Fruit fly (Drosophila melanogaster): ENCODE measurements around the gene Myt1.

The Myt1 gene

DNA sequence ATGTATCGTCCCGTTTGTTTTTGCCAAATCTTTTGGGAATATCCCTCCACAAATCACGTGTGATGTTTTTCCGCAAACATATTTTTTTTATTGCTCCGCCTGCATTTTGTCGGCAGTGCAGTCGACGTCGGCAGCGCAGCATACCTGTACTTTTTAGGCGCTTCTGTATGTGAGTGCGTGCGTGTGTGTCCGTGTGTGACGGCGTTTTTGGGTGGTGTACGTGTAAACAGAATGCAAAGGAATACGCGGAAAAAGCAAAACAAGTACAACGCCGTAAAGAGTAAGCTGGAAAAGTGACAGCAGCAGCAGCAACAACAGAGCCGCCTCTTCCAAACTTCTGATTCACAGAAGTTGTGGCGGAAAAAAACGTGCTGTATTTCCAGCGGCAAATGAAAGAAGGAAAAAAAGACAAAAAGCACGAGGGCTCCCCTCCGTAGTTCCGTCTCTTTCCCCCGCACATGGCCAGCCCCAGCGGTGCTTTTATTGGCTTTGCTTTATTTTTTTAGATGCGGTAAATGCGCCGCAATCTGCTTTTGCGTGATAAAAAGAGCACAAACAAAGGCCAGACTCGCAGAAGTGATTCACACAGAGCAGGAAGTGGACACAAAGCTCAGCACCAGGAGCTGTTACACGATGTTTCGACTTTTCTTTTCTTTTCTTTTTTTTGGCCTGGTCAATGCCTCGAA lies 9.1 kb downstream of the Myt1 start (continued):
- TF ChIP-seq CG11398 (GFP tag; optimal IDR thresholded peaks at IDR 0.05) (no peak), esg (GFP tag; conservative IDR thresholded peaks at IDR 0.05) (no peak), CG10462 (GFP tag; optimal IDR thresholded peaks at IDR 0.05) (no peak), Rfx (GFP tag; IDR thresholded peaks at IDR 0.05) (no peak), CG6683 (GFP tag; optimal IDR thresholded peaks at IDR 0.05) (no peak), Hr3 (GFP tag; optimal IDR thresholded peaks at IDR 0.05) (no peak), Fer2 (tag; optimal IDR thresholded peaks at IDR 0.05) (no peak), chinmo (GFP tag; IDR thresholded peaks at IDR 0.05; ENCODE audit: partially characterized antibody) (0 out of 4 replicates have a peak, but pooled peaks have one; percentile 55), CG11456 (GFP tag; IDR thresholded peaks at IDR 0.05) (no peak), cad (GFP tag; optimal IDR thresholded peaks at IDR 0.05) (peak; percentile 45), dm (GFP tag; optimal IDR thresholded peaks at IDR 0.05) (peak; percentile 27), CG31365 (tag; optimal IDR thresholded peaks at IDR 0.05) (no peak), tap (tag; optimal IDR thresholded peaks at IDR 0.05) (no peak), crol (GFP tag; IDR thresholded peaks at IDR 0.05) (no peak), CHES-1-like (GFP tag; optimal IDR thresholded peaks at IDR 0.05) (no peak), vvl (GFP tag; IDR thresholded peaks at IDR 0.05) (no peak), luna (GFP tag; optimal IDR thresholded peaks at IDR 0.05) (no peak), CG7928 (GFP tag; optimal IDR thresholded peaks at IDR 0.05) (no peak), Nf-YA (GFP tag; IDR thresholded peaks at IDR 0.05) (no peak), BtbVII (GFP tag; optimal IDR thresholded peaks at IDR 0.05) (no peak), CG2889 (GFP tag; IDR thresholded peaks at IDR 0.05) (no peak), CG2678 (tag; optimal IDR thresholded peaks at IDR 0.05) (no peak), h (optimal IDR thresholded peaks at IDR 0.05) (no peak), slbo (GFP tag; IDR thresholded peaks at IDR 0.05) (no peak), pum (GFP tag; optimal IDR thresholded peaks at IDR 0.05) (no peak), CG17802 (tag; optimal IDR thresholded peaks at IDR 0.05) (no peak), Elba2 (GFP tag; optimal IDR thresholded peaks at IDR 0.05) (no peak), amos (GFP tag; IDR thresholded peaks at IDR 0.05; ENCODE audit: partially characterized antibody) (no peak), btn (GFP tag; optimal IDR thresholded peaks at IDR 0.05) (no peak), Fer1 (GFP tag; optimal IDR thresholded peaks at IDR 0.05) (no peak), CG2202 (tag; optimal IDR thresholded peaks at IDR 0.05) (no peak), D (optimal IDR thresholded peaks at IDR 0.05) (no peak), D (GFP tag; optimal IDR thresholded peaks at IDR 0.05) (no peak), Mes4 (GFP tag; optimal IDR thresholded peaks at IDR 0.05) (no peak), CG17186 (GFP tag; optimal IDR thresholded peaks at IDR 0.05) (no peak), sna (GFP tag; IDR thresholded peaks at IDR 0.05; ENCODE audit: partially characterized antibody) (no peak), CG15696 (tag; optimal IDR thresholded peaks at IDR 0.05) (no peak), CG16779 (GFP tag; IDR thresholded peaks at IDR 0.05) (no peak), Hr78 (GFP tag; optimal IDR thresholded peaks at IDR 0.05) (no peak), CG10274 (GFP tag; optimal IDR thresholded peaks at IDR 0.05) (no peak), CG10543 (GFP tag; optimal IDR thresholded peaks at IDR 0.05) (peak; percentile 11), mirr (GFP tag; optimal IDR thresholded peaks at IDR 0.05) (no peak), NK7.1 (GFP tag; optimal IDR thresholded peaks at IDR 0.05) (no peak), bowl (GFP tag; IDR thresholded peaks at IDR 0.05) (no peak), Drgx (GFP tag; IDR thresholded peaks at IDR 0.05) (peak; percentile 7), onecut (GFP tag; IDR thresholded peaks at IDR 0.05) (no peak), emc (GFP tag; optimal IDR thresholded peaks at IDR 0.05) (no peak), CG3726 (GFP tag; IDR thresholded peaks at IDR 0.05) (no peak), ken (GFP tag; IDR thresholded peaks at IDR 0.05) (no peak), CkIIα-i1 (GFP tag; IDR thresholded peaks at IDR 0.05) (no peak), Ets97D (GFP tag; optimal IDR thresholded peaks at IDR 0.05) (no peak), HmgZ (tag; optimal IDR thresholded peaks at IDR 0.05) (no peak)

Measured in whole organism, embryonic.